Fruit fly (Drosophila melanogaster) whole organism, embryonic: Measurements from ENCODE around the gene trem.

ENCODE experiments used
- CG7372 ChIP-seq: fragments of 200-800 bp; sonication (Bioruptor generic); IDR thresholded peaks from 2 replicates; pipeline ENCODE4 v1.3.6; 2022; ENCODE audit warnings: missing biosample characterization, missing genetic modification characterization
- Gsc ChIP-seq: fragments of 200-800 bp; sonication (Bioruptor generic); IDR thresholded peaks from 2 replicates; pipeline ENCODE4 v1.3.6; 2022; ENCODE audit warnings: missing biosample characterization, missing genetic modification characterization
- HLHmδ ChIP-seq: fragments of 200-800 bp; sonication (Bioruptor generic); optimal IDR thresholded peaks from 2 replicates; lab custom pipeline; 2018; ENCODE audit warnings: missing biosample characterization, mild to moderate bottlenecking, missing genetic modification characterization, moderate library complexity
- croc ChIP-seq: fragments of 200-800 bp; sonication (Bioruptor generic); conservative IDR thresholded peaks from 3 replicates; pipeline ENCODE4 v1.3.6; 2022; ENCODE audit warnings: missing biosample characterization, missing genetic modification characterization
- ro ChIP-seq: fragments of 200-800 bp; sonication (Bioruptor generic); IDR thresholded peaks from 2 replicates; pipeline ENCODE4 v1.3.6; 2022; ENCODE audit warnings: missing biosample characterization, missing genetic modification characterization

dm6 chr3R:20031764-20032079 lies 613 bp upstream of the trem start, which contains the start of gene idc:
- no peak for TF ChIP-seq CG7372 (GFP tag; lab: Robert Waterston, UW)
- no peak for TF ChIP-seq croc
- TF ChIP-seq Gsc (GFP tag; lab: Robert Waterston, UW), result no peak
- no peak for TF ChIP-seq ro
- no peak for TF ChIP-seq HLHmδ (GFP tag; lab: Kevin White, UChicago)
